Worm (Caenorhabditis elegans) whole organism, L4 larva: Measurements from ENCODE around the gene sid-5.

ENCODE experiments used
- F10B5.3 ChIP-seq: sonication (generic microtip); optimal IDR thresholded peaks from 2 replicates; lab custom pipeline; 2016; ENCODE audit warnings: mild to moderate bottlenecking, missing genetic modification characterization, missing compliant biosample characterization
- F26F4.8 ChIP-seq: fragments of 200-800 bp; sonication (Bioruptor generic); conservative IDR thresholded peaks from 2 replicates; pipeline ENCODE4 v1.3.6; 2022; ENCODE audit warnings: missing genetic modification characterization, missing compliant biosample characterization
- F49E8.2 ChIP-seq: sonication (generic microtip); optimal IDR thresholded peaks from 2 replicates; lab custom pipeline; 2016; ENCODE audit warnings: missing compliant biosample characterization, mild to moderate bottlenecking, missing genetic modification characterization, borderline replicate concordance
- R02D3.7 ChIP-seq: fragments of 150-350 bp; sonication (generic microtip); optimal IDR thresholded peaks from 3 replicates; lab custom pipeline; 2014; ENCODE audit warnings: missing biosample characterization, missing genetic modification characterization
- T20F7.1 ChIP-seq: fragments of 200-800 bp; sonication (Bioruptor generic); optimal IDR thresholded peaks from 2 replicates; lab custom pipeline; 2018; ENCODE audit warnings: mild to moderate bottlenecking, missing genetic modification characterization, missing compliant biosample characterization
- T26A8.4 ChIP-seq: fragments of 200-800 bp; sonication (Bioruptor generic); IDR thresholded peaks from 2 replicates; pipeline ENCODE4 v1.3.6; 2022; ENCODE audit warnings: missing genetic modification characterization, missing compliant biosample characterization
- Y105C5A.15 ChIP-seq: fragments of 200-800 bp; sonication (Bioruptor generic); IDR thresholded peaks from 2 replicates; pipeline ENCODE4 v1.3.6; 2022; ENCODE audit warnings: missing genetic modification characterization, missing compliant biosample characterization
- Y5F2A.4 ChIP-seq: fragments of 200-800 bp; sonication (Bioruptor generic); optimal IDR thresholded peaks from 2 replicates; lab custom pipeline; 2018; ENCODE audit warnings: mild to moderate bottlenecking, missing genetic modification characterization, missing compliant biosample characterization
- Y75B8A.6 ChIP-seq: fragments of 200-800 bp; sonication (Bioruptor generic); IDR thresholded peaks from 2 replicates; pipeline ENCODE4 v1.3.6; 2022; ENCODE audit warnings: missing genetic modification reagents, missing genetic modification characterization, missing compliant biosample characterization
- ZK337.2 ChIP-seq: fragments of 200-800 bp; sonication (Bioruptor generic); IDR thresholded peaks from 2 replicates; pipeline ENCODE4 v1.3.6; 2022; ENCODE audit warnings: missing genetic modification reagents, missing genetic modification characterization, missing compliant biosample characterization
- ceh-62 ChIP-seq: sonication (generic microtip); optimal IDR thresholded peaks from 2 replicates; lab custom pipeline; 2017; ENCODE audit warnings: missing biosample characterization, missing genetic modification characterization
- daf-12 ChIP-seq: fragments of 150-350 bp; optimal IDR thresholded peaks from 2 replicates; lab custom pipeline; 2014; ENCODE audit warnings: missing biosample characterization, missing genetic modification reagents, missing genetic modification characterization
- daf-16 ChIP-seq, 3 experiments: sonication (generic microtip); optimal IDR thresholded peaks; 2 replicates each; lab custom pipeline; 2016 to 2017; ENCODE audit warnings: missing genetic modification characterization in 3 of 3, missing genetic modification reagents in 3 of 3, mild to moderate bottlenecking in 2 of 3, missing compliant biosample characterization in 2 of 3, missing biosample characterization in 1 of 3, moderate library complexity in 1 of 3
- daf-8 ChIP-seq: fragments of 200-800 bp; sonication (Bioruptor generic); IDR thresholded peaks from 2 replicates; pipeline ENCODE4 v1.3.6; 2022; ENCODE audit warnings: missing genetic modification characterization, missing compliant biosample characterization
- dmd-8 ChIP-seq: fragments of 200-800 bp; sonication (Bioruptor generic); IDR thresholded peaks from 2 replicates; pipeline ENCODE4 v1.3.6; 2022; ENCODE audit warnings: missing genetic modification characterization, missing compliant biosample characterization
- fkh-10 ChIP-seq: fragments of 150-350 bp; optimal IDR thresholded peaks from 2 replicates; lab custom pipeline; 2014; ENCODE audit warnings: missing biosample characterization, missing genetic modification reagents, missing genetic modification characterization
- fos-1 ChIP-seq: fragments of 150-350 bp; optimal IDR thresholded peaks from 2 replicates; lab custom pipeline; 2014; ENCODE audit warnings: missing biosample characterization, missing genetic modification characterization
- lin-15B ChIP-seq: fragments of 150-350 bp; sonication (generic microtip); optimal IDR thresholded peaks from 3 replicates; lab custom pipeline; 2014; ENCODE audit warnings: missing biosample characterization, missing genetic modification characterization
- mep-1 ChIP-seq: fragments of 150-350 bp; sonication (generic microtip); optimal IDR thresholded peaks from 3 replicates; lab custom pipeline; 2014; ENCODE audit warnings: missing biosample characterization, missing genetic modification characterization
- nhr-11 ChIP-seq: fragments of 150-350 bp; optimal IDR thresholded peaks from 2 replicates; lab custom pipeline; 2014; ENCODE audit warnings: missing biosample characterization, missing genetic modification characterization
- nhr-237 ChIP-seq: sonication (generic microtip); optimal IDR thresholded peaks from 2 replicates; lab custom pipeline; 2017; ENCODE audit warnings: missing biosample characterization, missing genetic modification characterization
- nhr-25 ChIP-seq: sonication (generic microtip); optimal IDR thresholded peaks from 2 replicates; lab custom pipeline; 2017; ENCODE audit warnings: missing genetic modification characterization, mild to moderate bottlenecking, missing compliant biosample characterization, antibody characterized with exemption, moderate library complexity, borderline replicate concordance; ENCODE audit not compliant: insufficient read depth
- nhr-42 ChIP-seq: fragments of 200-800 bp; sonication (Bioruptor generic); IDR thresholded peaks from 2 replicates; pipeline ENCODE4 v1.3.6; 2022; ENCODE audit warnings: missing genetic modification characterization, missing compliant biosample characterization
- nhr-48 ChIP-seq: sonication (generic microtip); optimal IDR thresholded peaks from 2 replicates; lab custom pipeline; 2016; ENCODE audit warnings: mild to moderate bottlenecking, missing genetic modification characterization, missing compliant biosample characterization
- nhr-77 ChIP-seq: fragments of 150-350 bp; optimal IDR thresholded peaks from 2 replicates; lab custom pipeline; 2014; ENCODE audit warnings: missing biosample characterization, missing genetic modification characterization
- rbr-2 ChIP-seq: sonication (generic microtip); optimal IDR thresholded peaks from 2 replicates; lab custom pipeline; 2016; ENCODE audit warnings: missing genotype, missing genetic modification characterization, missing compliant biosample characterization
- spr-3 ChIP-seq: fragments of 200-800 bp; sonication (Bioruptor generic); optimal IDR thresholded peaks from 2 replicates; lab custom pipeline; 2018; ENCODE audit warnings: mild to moderate bottlenecking, missing genetic modification characterization, missing compliant biosample characterization
- tra-1 ChIP-seq: fragments of 200-800 bp; sonication (Bioruptor generic); IDR thresholded peaks from 2 replicates; pipeline ENCODE4 v1.3.6; 2022; ENCODE audit warnings: missing genetic modification reagents, missing genetic modification characterization, missing compliant biosample characterization
- unc-62 ChIP-seq, 3 experiments: fragments of 150-350 bp in 1 of 3; sonication (generic microtip); optimal IDR thresholded peaks in 2 of 3; peaks in 1 of 3; 1 replicate in 1 of 3; 2 replicates in 2 of 3; lab custom pipeline; 2014 to 2017; ENCODE audit warnings: missing biosample characterization in 3 of 3, missing genetic modification characterization in 3 of 3, missing genetic modification reagents in 3 of 3, missing genotype in 1 of 3
- zip-2 ChIP-seq: fragments of 150-350 bp; optimal IDR thresholded peaks from 2 replicates; lab custom pipeline; 2014; ENCODE audit warnings: missing biosample characterization, missing genetic modification characterization

Gene sid-5

ce11 chrX:6889374-6889773 lies 15.1 kb upstream of the sid-5 start, which contains the start of gene unc-6:
unc-6 (plus strand) TSS chrX:6889674.
- no peak for TF ChIP-seq fos-1 (tag; lab: Kevin White, UChicago)
- TF ChIP-seq dmd-8 (GFP tag; lab: Robert Waterston, UW): no peak
- no peak for TF ChIP-seq nhr-42 (GFP tag; lab: Robert Waterston, UW)
- TF ChIP-seq tra-1 (GFP tag; lab: Robert Waterston, UW): no peak
- no peak for TF ChIP-seq spr-3 (GFP tag; lab: Kevin White, UChicago)
- no peak for TF ChIP-seq nhr-48 (tag; lab: Kevin White, UChicago)

- TF ChIP-seq mep-1 (no peak), daf-12 (tag; lab: Kevin White, UChicago) (no peak), nhr-77 (tag; lab: Kevin White, UChicago) (no peak), ceh-62 (tag; lab: Kevin White, UChicago) (no peak), T20F7.1 (GFP tag; lab: Kevin White, UChicago) (no peak), daf-8 (no peak), fkh-10 (GFP tag; lab: Kevin White, UChicago) (no peak), F10B5.3 (tag; lab: Kevin White, UChicago) (no peak), T26A8.4 (GFP tag; lab: Robert Waterston, UW) (no peak), nhr-25 (tag; lab: Kevin White, UChicago) (no peak), lin-15B (tag; lab: Kevin White, UChicago) (no peak), zip-2 (tag; lab: Kevin White, UChicago) (no peak), nhr-42 (GFP tag; lab: Robert Waterston, UW) (no peak), F49E8.2 (tag; lab: Kevin White, UChicago) (no peak), Y75B8A.6 (GFP tag; lab: Robert Waterston, UW) (no peak), Y5F2A.4 (no peak)
Measured at ce11 chrX:6893074-6893473, 11.4 kb upstream of the sid-5 start.

- peak; percentile 50 for TF ChIP-seq nhr-11 (tag; lab: Kevin White, UChicago)
- no peak for TF ChIP-seq F26F4.8 (GFP tag; lab: Robert Waterston, UW)
- peak in 1 of 2 experiments; percentile 82 for TF ChIP-seq unc-62 (GFP tag; optimal IDR thresholded peaks at IDR 0.05 in 1 of 2; lab: Kevin White, UChicago)
- TF ChIP-seq unc-62 (tag; optimal IDR thresholded peaks at IDR 0.05; lab: Kevin White, UChicago): no peak
- TF ChIP-seq daf-16 (GFP tag; optimal IDR thresholded peaks at IDR 0.05; lab: Kevin White, UChicago): peak in 1 of 2 experiments; percentile 36
- TF ChIP-seq daf-16 (tag; optimal IDR thresholded peaks at IDR 0.05; lab: Kevin White, UChicago): no peak
Measured at ce11 chrX:6894104-6894503, 10.4 kb upstream of the sid-5 start.

ce11 chrX:6899848-6900247 lies 4.7 kb upstream of the sid-5 start, which contains the start of gene F14B8.4:
F14B8.4 (minus strand) TSS chrX:6899948.
- TF ChIP-seq rbr-2 (tag; lab: Kevin White, UChicago) (no peak), unc-62 (GFP tag; optimal IDR thresholded peaks at IDR 0.05 in 1 of 2; lab: Kevin White, UChicago) (peak in 1 of 2 experiments; percentile 98), unc-62 (tag; optimal IDR thresholded peaks at IDR 0.05; lab: Kevin White, UChicago) (no peak), ZK337.2 (GFP tag; lab: Robert Waterston, UW) (no peak), F49E8.2 (tag; lab: Kevin White, UChicago) (no peak), Y105C5A.15 (no peak), daf-12 (tag; lab: Kevin White, UChicago) (no peak)

- no peak for TF ChIP-seq R02D3.7 (tag; lab: Kevin White, UChicago)
- no peak for TF ChIP-seq nhr-42 (GFP tag; lab: Robert Waterston, UW)
- no peak for TF ChIP-seq nhr-237 (tag; lab: Kevin White, UChicago)
- TF ChIP-seq T20F7.1 (GFP tag; lab: Kevin White, UChicago): no peak
- TF ChIP-seq F10B5.3 (tag; lab: Kevin White, UChicago): no peak
Measured at ce11 chrX:6901078-6901477, 3.4 kb upstream of the sid-5 start, which contains the start of gene pes-23. pes-23 (plus strand) TSS chrX:6901378.
